Fruit fly (Drosophila melanogaster) whole organism, embryonic: ENCODE data around the gene Idh3b.

Experiments used
- Asciz ChIP-seq: fragments of 200-800 bp; sonication (Bioruptor generic); optimal IDR thresholded peaks from 2 replicates; lab custom pipeline; 2017; ENCODE audit warnings: missing biosample characterization, mild to moderate bottlenecking, missing genetic modification characterization, missing genetic modification reagents
- Atf3 ChIP-seq: fragments of 200-800 bp; sonication (Bioruptor generic); optimal IDR thresholded peaks from 3 replicates; lab custom pipeline; 2016; ENCODE audit warnings: missing biosample characterization, missing genetic modification characterization
- BEAF-32 ChIP-seq: fragments of 200-800 bp; sonication (Bioruptor generic); optimal IDR thresholded peaks from 3 replicates; lab custom pipeline; 2017; ENCODE audit warnings: missing biosample characterization, missing genetic modification characterization, mild to moderate bottlenecking, moderate library complexity, missing genetic modification reagents
- CG10462 ChIP-seq: fragments of 200-800 bp; sonication (Bioruptor generic); optimal IDR thresholded peaks from 2 replicates; lab custom pipeline; 2016; ENCODE audit warnings: missing biosample characterization, missing genetic modification characterization
- CG11398 ChIP-seq: fragments of 200-800 bp; sonication (Bioruptor generic); optimal IDR thresholded peaks from 2 replicates; lab custom pipeline; 2016; ENCODE audit warnings: missing biosample characterization, missing genetic modification characterization
- CG12942 ChIP-seq: fragments of 200-800 bp; sonication (Bioruptor generic); optimal IDR thresholded peaks from 3 replicates; lab custom pipeline; 2016; ENCODE audit warnings: missing biosample characterization, missing genetic modification characterization
- CG13123 ChIP-seq: fragments of 200-800 bp; sonication (Bioruptor generic); optimal IDR thresholded peaks from 2 replicates; lab custom pipeline; 2016; ENCODE audit warnings: missing biosample characterization, missing genetic modification characterization
- CG13424 ChIP-seq: fragments of 200-800 bp; sonication (Bioruptor generic); optimal IDR thresholded peaks from 2 replicates; lab custom pipeline; 2019; ENCODE audit warnings: missing biosample characterization, mild to moderate bottlenecking, missing genetic modification characterization, moderate library complexity
- CG14710 ChIP-seq: fragments of 200-800 bp; sonication (Bioruptor generic); optimal IDR thresholded peaks from 3 replicates; lab custom pipeline; 2019; ENCODE audit warnings: missing biosample characterization, mild to moderate bottlenecking, missing genetic modification characterization, moderate library complexity
- CG15011 ChIP-seq: fragments of 200-800 bp; sonication (Bioruptor generic); optimal IDR thresholded peaks from 3 replicates; lab custom pipeline; 2018; ENCODE audit warnings: missing biosample characterization, mild to moderate bottlenecking, missing genetic modification characterization
- CG17912 ChIP-seq: fragments of 200-800 bp; sonication (Bioruptor generic); optimal IDR thresholded peaks from 2 replicates; lab custom pipeline; 2018; ENCODE audit warnings: missing biosample characterization, mild to moderate bottlenecking, missing genetic modification characterization
- CG18476 ChIP-seq: fragments of 200-800 bp; sonication (Bioruptor generic); optimal IDR thresholded peaks from 2 replicates; lab custom pipeline; 2016; ENCODE audit warnings: missing biosample characterization, mild to moderate bottlenecking, missing genetic modification characterization
- CG34224 ChIP-seq: fragments of 200-800 bp; sonication (Bioruptor generic); IDR thresholded peaks from 3 replicates; pipeline ENCODE4 v1.3.6; 2022; ENCODE audit warnings: missing biosample characterization, missing genetic modification characterization; ENCODE audit not compliant: partially characterized antibody
- CG3726 ChIP-seq: fragments of 200-800 bp; sonication (Bioruptor generic); IDR thresholded peaks from 3 replicates; pipeline ENCODE4, ENCODE4 v1.3.6; 2022; ENCODE audit warnings: missing biosample characterization, missing genetic modification characterization
- CG4707 ChIP-seq: fragments of 200-800 bp; sonication (Bioruptor generic); optimal IDR thresholded peaks from 2 replicates; lab custom pipeline; 2018; ENCODE audit warnings: missing biosample characterization, mild to moderate bottlenecking, missing genetic modification characterization, moderate library complexity
- CG7556 ChIP-seq: fragments of 200-800 bp; sonication (Bioruptor generic); optimal IDR thresholded peaks from 2 replicates; lab custom pipeline; 2017; ENCODE audit warnings: missing biosample characterization, mild to moderate bottlenecking, missing genetic modification characterization
- CG8290 ChIP-seq, 3 experiments: fragments of 200-800 bp; sonication (Bioruptor generic); optimal IDR thresholded peaks; 2 replicates each; lab custom pipeline; 2016 to 2019; ENCODE audit warnings: missing biosample characterization in 3 of 3, missing genetic modification characterization in 3 of 3, mild to moderate bottlenecking in 2 of 3, moderate library complexity in 1 of 3
- CG8388 ChIP-seq: fragments of 200-800 bp; sonication (Bioruptor generic); optimal IDR thresholded peaks from 2 replicates; lab custom pipeline; 2019; ENCODE audit warnings: missing biosample characterization, mild to moderate bottlenecking, missing genetic modification characterization, moderate library complexity
- CG9215 ChIP-seq: fragments of 200-800 bp; sonication (Bioruptor generic); IDR thresholded peaks from 2 replicates; pipeline ENCODE4 v1.3.6; 2022; ENCODE audit warnings: missing biosample characterization, missing genetic modification characterization
- CG9797 ChIP-seq: fragments of 200-800 bp; sonication (Bioruptor generic); optimal IDR thresholded peaks from 3 replicates; lab custom pipeline; 2018; ENCODE audit warnings: missing biosample characterization, mild to moderate bottlenecking, missing genetic modification characterization
- Gsc ChIP-seq: fragments of 200-800 bp; sonication (Bioruptor generic); IDR thresholded peaks from 2 replicates; pipeline ENCODE4 v1.3.6; 2022; ENCODE audit warnings: missing biosample characterization, missing genetic modification characterization
- Kr ChIP-seq: fragments of 200-800 bp; sonication (Bioruptor generic); optimal IDR thresholded peaks from 2 replicates; lab custom pipeline; 2017; ENCODE audit warnings: missing biosample characterization, mild to moderate bottlenecking, missing genetic modification characterization
- MBD-R2 ChIP-seq: fragments of 200-800 bp; sonication (Bioruptor generic); IDR thresholded peaks from 2 replicates; pipeline ENCODE4 v1.3.6; 2022; ENCODE audit warnings: missing biosample characterization, missing genetic modification characterization
- Mad ChIP-seq: fragments of 200-800 bp; sonication (Bioruptor generic); optimal IDR thresholded peaks from 2 replicates; lab custom pipeline; 2016; ENCODE audit warnings: missing biosample characterization, missing genetic modification characterization
- NC2β ChIP-seq: fragments of 200-800 bp; sonication (Bioruptor generic); optimal IDR thresholded peaks from 2 replicates; lab custom pipeline; 2016; ENCODE audit warnings: missing biosample characterization, missing genetic modification characterization
- NFAT ChIP-seq: fragments of 200-800 bp; sonication (Bioruptor generic); IDR thresholded peaks from 2 replicates; pipeline ENCODE4 v1.3.6; 2022; ENCODE audit warnings: missing biosample characterization, missing genetic modification characterization
- Neu2 ChIP-seq: fragments of 200-800 bp; sonication (Bioruptor generic); optimal IDR thresholded peaks from 3 replicates; lab custom pipeline; 2016; ENCODE audit warnings: missing biosample characterization, missing genetic modification characterization, borderline replicate concordance
- Sin3A ChIP-seq: fragments of >200 bp; optimal IDR thresholded peaks from 2 replicates; lab custom pipeline; 2018
- Sox102F ChIP-seq: fragments of 200-800 bp; sonication (Bioruptor generic); optimal IDR thresholded peaks from 2 replicates; lab custom pipeline; 2018; ENCODE audit warnings: missing biosample characterization, mild to moderate bottlenecking, missing genetic modification characterization, moderate library complexity
- bab2 ChIP-seq: fragments of 200-800 bp; sonication (Bioruptor generic); optimal IDR thresholded peaks from 2 replicates; lab custom pipeline; 2016; ENCODE audit warnings: missing biosample characterization, missing genetic modification characterization
- cas ChIP-seq: fragments of 200-800 bp; sonication (Bioruptor generic); IDR thresholded peaks from 2 replicates; pipeline ENCODE4 v1.3.6; 2022; ENCODE audit warnings: missing biosample characterization, missing genetic modification characterization
- dpn ChIP-seq, 2 experiments: fragments of 200-800 bp; sonication (Bioruptor generic); optimal IDR thresholded peaks; 3 replicates each; lab custom pipeline; 2016; ENCODE audit warnings: missing biosample characterization in 2 of 2, missing genetic modification characterization in 2 of 2
- dysf ChIP-seq: fragments of 200-800 bp; sonication (Bioruptor generic); IDR thresholded peaks from 3 replicates; pipeline ENCODE4 v1.3.6; 2022; ENCODE audit warnings: missing biosample characterization, missing genetic modification characterization
- emc ChIP-seq: fragments of 200-800 bp; sonication (Bioruptor generic); optimal IDR thresholded peaks from 2 replicates; lab custom pipeline; 2016; ENCODE audit warnings: missing biosample characterization, missing genetic modification characterization
- gcm2 ChIP-seq: fragments of 200-800 bp; sonication (Bioruptor generic); optimal IDR thresholded peaks from 2 replicates; lab custom pipeline; 2016; ENCODE audit warnings: missing biosample characterization, missing genetic modification characterization
- grau ChIP-seq: fragments of 200-800 bp; optimal IDR thresholded peaks from 3 replicates; lab custom pipeline; 2019; ENCODE audit warnings: missing biosample characterization, mild to moderate bottlenecking, missing genetic modification characterization, moderate library complexity
- hkb ChIP-seq, 2 experiments: fragments of 200-800 bp in 1 of 2; fragments of >200 bp in 1 of 2; sonication (Bioruptor generic) in 1 of 2; IDR thresholded peaks in 1 of 2; optimal IDR thresholded peaks in 1 of 2; 2 replicates each; pipeline versions ENCODE4 v1.3.6 to Lab custom; 2017 to 2022; ENCODE audit warnings: missing biosample characterization in 1 of 2, missing genetic modification characterization in 1 of 2
- kah ChIP-seq: fragments of 200-800 bp; sonication (Bioruptor generic); optimal IDR thresholded peaks from 2 replicates; lab custom pipeline; 2018; ENCODE audit warnings: missing biosample characterization, mild to moderate bottlenecking, missing genetic modification characterization
- lmd ChIP-seq: fragments of 200-800 bp; sonication (Bioruptor generic); IDR thresholded peaks from 2 replicates; pipeline ENCODE4 v1.3.6; 2022; ENCODE audit warnings: missing biosample characterization, missing genetic modification characterization
- maf-S ChIP-seq: fragments of 200-800 bp; sonication (Bioruptor generic); optimal IDR thresholded peaks from 2 replicates; lab custom pipeline; 2016; ENCODE audit warnings: missing biosample characterization, missing genetic modification characterization
- oc ChIP-seq: fragments of 200-800 bp; sonication (Bioruptor generic); optimal IDR thresholded peaks from 2 replicates; lab custom pipeline; 2018; ENCODE audit warnings: missing biosample characterization, mild to moderate bottlenecking, missing genetic modification characterization, moderate library complexity
- onecut ChIP-seq: fragments of 200-800 bp; sonication (Bioruptor generic); IDR thresholded peaks from 2 replicates; pipeline ENCODE4 v1.3.6; 2022; ENCODE audit warnings: missing biosample characterization, missing genetic modification characterization
- phol ChIP-seq: fragments of 200-800 bp; sonication (Bioruptor generic); optimal IDR thresholded peaks from 3 replicates; lab custom pipeline; 2018; ENCODE audit warnings: missing biosample characterization, mild to moderate bottlenecking, missing genetic modification characterization, moderate library complexity
- ranshi ChIP-seq: fragments of 200-800 bp; sonication (Bioruptor generic); IDR thresholded peaks from 2 replicates; pipeline ENCODE4 v1.3.6; 2022; ENCODE audit warnings: missing biosample characterization, missing genetic modification characterization
- sc ChIP-seq, 3 experiments: fragments of >200 bp in 2 of 3; fragments of 200-800 bp in 1 of 3; sonication (Bioruptor generic) in 1 of 3; optimal IDR thresholded peaks; 2 replicates in 2 of 3; 3 replicates in 1 of 3; lab custom pipeline; 2017; ENCODE audit warnings: mild to moderate bottlenecking in 1 of 3, missing biosample characterization in 1 of 3, missing genetic modification characterization in 1 of 3, missing genetic modification reagents in 1 of 3
- slbo ChIP-seq: fragments of 200-800 bp; sonication (Bioruptor generic); IDR thresholded peaks from 2 replicates; pipeline ENCODE4 v1.3.6; 2022; ENCODE audit warnings: missing biosample characterization, missing genetic modification characterization
- tgo ChIP-seq: fragments of 200-800 bp; sonication (Bioruptor generic); IDR thresholded peaks from 3 replicates; pipeline ENCODE4 v1.3.6; 2022; ENCODE audit warnings: missing biosample characterization, missing genetic modification characterization
- wor ChIP-seq: fragments of 200-800 bp; sonication (Bioruptor generic); IDR thresholded peaks from 2 replicates; pipeline ENCODE4 v1.3.6; 2022; ENCODE audit warnings: missing biosample characterization, missing genetic modification characterization
- zen ChIP-seq: fragments of 200-800 bp; sonication (Bioruptor generic); optimal IDR thresholded peaks from 3 replicates; lab custom pipeline; 2018; ENCODE audit warnings: missing biosample characterization, mild to moderate bottlenecking, missing genetic modification characterization, moderate library complexity
- zfh2 ChIP-seq: fragments of 200-800 bp; sonication (Bioruptor generic); optimal IDR thresholded peaks from 2 replicates; lab custom pipeline; 2016; ENCODE audit warnings: missing biosample characterization, missing genetic modification characterization

Idh3b gene

dm6 chr3R:22039480-22039879 is 20.3 kb upstream of the Idh3b start (continued):
- TF ChIP-seq CG8388 (GFP tag; lab: Kevin White, UChicago) (peak; percentile 24), CG8290 (GFP tag; optimal IDR thresholded peaks at IDR 0.05; lab: Kevin White, UChicago) (no peak), CG8290 (tag; optimal IDR thresholded peaks at IDR 0.05; lab: Kevin White, UChicago) (no peak), Atf3 (GFP tag; lab: Kevin White, UChicago) (no peak), CG12942 (peak; percentile 25), zfh2 (GFP tag; lab: Kevin White, UChicago) (no peak), CG4707 (no peak), CG34224 (GFP tag; lab: Robert Waterston, UW) (no peak), ranshi (peak; percentile 63), CG14710 (peak; percentile 18), gcm2 (GFP tag; lab: Kevin White, UChicago) (no peak), Neu2 (no peak), hkb (optimal IDR thresholded peaks at IDR 0.05; lab: Kevin White, UChicago) (no peak), hkb (GFP tag; IDR thresholded peaks at IDR 0.05; lab: Robert Waterston, UW) (peak; percentile 83), Gsc (no peak), dysf (peak; percentile 55; the same call in 2 of the 3 replicates), BEAF-32 (GFP tag; lab: Kevin White, UChicago) (no peak), tgo (GFP tag; lab: Robert Waterston, UW) (peak; percentile 70), CG9215 (GFP tag; lab: Robert Waterston, UW) (no peak), grau (peak; percentile 38), Sox102F (GFP tag; lab: Kevin White, UChicago) (no peak), CG13424 (tag; lab: Kevin White, UChicago) (peak; percentile 53), CG11398 (GFP tag; lab: Kevin White, UChicago) (no peak), CG10462 (GFP tag; lab: Kevin White, UChicago) (no peak), CG17912 (GFP tag; lab: Kevin White, UChicago) (no peak), emc (no peak), Asciz (GFP tag; lab: Kevin White, UChicago) (no peak), lmd (peak; percentile 57), MBD-R2 (GFP tag; lab: Robert Waterston, UW) (no peak), CG3726 (no peak), Kr (no peak), CG15011 (GFP tag; lab: Kevin White, UChicago) (no peak), NFAT (0 out of 2 replicates have a peak, but pooled peaks have one; percentile 5), zen (tag; lab: Kevin White, UChicago) (no peak), slbo (GFP tag; lab: Robert Waterston, UW) (peak; percentile 36; the same call in 1 of the 2 replicates), CG7556 (GFP tag; lab: Kevin White, UChicago) (peak; percentile 45), NC2β (GFP tag; lab: Kevin White, UChicago) (no peak), maf-S (GFP tag; lab: Kevin White, UChicago) (no peak), CG18476 (GFP tag; lab: Kevin White, UChicago) (peak; percentile 18), sc (optimal IDR thresholded peaks at IDR 0.05; lab: Kevin White, UChicago) (no peak), sc (GFP tag; optimal IDR thresholded peaks at IDR 0.05; lab: Kevin White, UChicago) (no peak), Sin3A (lab: Kevin White, UChicago) (no peak), dpn (GFP tag; optimal IDR thresholded peaks at IDR 0.05; lab: Kevin White, UChicago) (peak in 1 of 2 experiments; percentile 54), onecut (GFP tag; lab: Robert Waterston, UW) (no peak), kah (GFP tag; lab: Kevin White, UChicago) (no peak), oc (tag; lab: Kevin White, UChicago) (peak; percentile 52), wor (GFP tag; lab: Robert Waterston, UW) (peak; percentile 43), cas (GFP tag; lab: Robert Waterston, UW) (no peak), Mad (peak; percentile 17), phol (peak; percentile 39), bab2 (GFP tag; lab: Kevin White, UChicago) (peak; percentile 8), CG9797 (GFP tag; lab: Kevin White, UChicago) (no peak), CG13123 (GFP tag; lab: Kevin White, UChicago) (no peak)
